Fruit fly (Drosophila melanogaster): ENCODE data around the gene eff.

Gene eff

dm6 chr3R:14785335-14785734 lies 44.2 kb upstream of the eff start:
- TF ChIP-seq net (GFP tag; optimal IDR thresholded peaks at IDR 0.05) (peak; percentile 6), achi (GFP tag; optimal IDR thresholded peaks at IDR 0.05) (peak; percentile 12), CG4318 (GFP tag; optimal IDR thresholded peaks at IDR 0.05) (peak; percentile 31), Ets21C (GFP tag; optimal IDR thresholded peaks at IDR 0.05) (no peak), CG8119 (GFP tag; IDR thresholded peaks at IDR 0.05) (peak; percentile 54; the same call in 2 of the 3 replicates), Sox15 (GFP tag; optimal IDR thresholded peaks at IDR 0.05) (no peak), CG11762 (GFP tag; optimal IDR thresholded peaks at IDR 0.05; ENCODE audit: insufficient read depth) (no peak), topi (GFP tag; optimal IDR thresholded peaks at IDR 0.05) (no peak), cyc (GFP tag; optimal IDR thresholded peaks at IDR 0.05) (no peak), Sox14 (GFP tag; optimal IDR thresholded peaks at IDR 0.05) (peak; percentile 21), CG6854 (GFP tag; optimal IDR thresholded peaks at IDR 0.05) (no peak), CG32006 (GFP tag; optimal IDR thresholded peaks at IDR 0.05) (peak; percentile 70), Eip78C (GFP tag) (no peak), CG11902 (GFP tag; optimal IDR thresholded peaks at IDR 0.05) (no peak), dac (GFP tag; optimal IDR thresholded peaks at IDR 0.05) (no peak), Hr4 (GFP tag; optimal IDR thresholded peaks at IDR 0.05) (peak; percentile 51), OdsH (GFP tag; optimal IDR thresholded peaks at IDR 0.05) (no peak), lz (GFP tag; optimal IDR thresholded peaks at IDR 0.05) (no peak), CG15336 (GFP tag; IDR thresholded peaks at IDR 0.05) (peak; percentile 35)

DNA sequence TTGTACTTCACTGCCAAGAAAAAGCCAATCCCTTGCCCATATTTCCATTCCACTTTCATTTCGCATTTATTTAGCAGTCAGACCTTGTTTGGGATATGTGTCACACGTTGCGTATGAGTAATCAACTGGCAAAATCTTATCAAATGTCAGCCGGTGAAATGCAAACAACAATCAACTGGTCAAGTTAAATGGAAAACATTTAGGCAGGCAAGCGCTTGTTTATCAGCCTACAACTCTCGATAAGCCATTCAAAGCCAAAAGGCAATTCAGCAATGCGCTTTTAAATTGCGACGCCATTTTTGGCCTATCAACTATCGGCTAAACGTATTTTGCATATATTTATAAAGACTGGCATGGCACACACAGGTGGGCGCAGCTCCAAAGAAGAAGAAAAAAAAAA lies 39.6 kb upstream of the eff start:
- no peak for TF ChIP-seq salr (GFP tag; optimal IDR thresholded peaks at IDR 0.05)
- TF ChIP-seq CG6163 (GFP tag; IDR thresholded peaks at IDR 0.05), result no peak
- TF ChIP-seq CG8119 (GFP tag; IDR thresholded peaks at IDR 0.05), result 0 out of 3 replicates have a peak, but pooled peaks have one; percentile 5
- no peak for TF ChIP-seq acj6 (GFP tag; optimal IDR thresholded peaks at IDR 0.05)
- TF ChIP-seq Sox14 (GFP tag; optimal IDR thresholded peaks at IDR 0.05), result no peak
- peak; percentile 56 for TF ChIP-seq Eip93F (GFP tag; optimal IDR thresholded peaks at IDR 0.05)
- no peak for TF ChIP-seq fkh (GFP tag; optimal IDR thresholded peaks at IDR 0.05)
- TF ChIP-seq CG6808 (GFP tag; optimal IDR thresholded peaks at IDR 0.05), result no peak
- no peak for TF ChIP-seq CG16779 (tag; optimal IDR thresholded peaks at IDR 0.05)
- TF ChIP-seq CG15336 (GFP tag; IDR thresholded peaks at IDR 0.05), result no peak
- TF ChIP-seq Eip78C (GFP tag), result peak; percentile 52
- no peak for TF ChIP-seq net (GFP tag; optimal IDR thresholded peaks at IDR 0.05)
- TF ChIP-seq OdsH (GFP tag; optimal IDR thresholded peaks at IDR 0.05), result no peak
- peak; percentile 40 for TF ChIP-seq vri (GFP tag; optimal IDR thresholded peaks at IDR 0.05)
- no peak for TF ChIP-seq CG6854 (GFP tag; optimal IDR thresholded peaks at IDR 0.05)

- peak; percentile 4 for TF ChIP-seq net (GFP tag; optimal IDR thresholded peaks at IDR 0.05)
- TF ChIP-seq CG8119 (GFP tag; IDR thresholded peaks at IDR 0.05), result peak; percentile 34; the same call in 1 of the 3 replicates
- TF ChIP-seq CG8632 (GFP tag; optimal IDR thresholded peaks at IDR 0.05), result no peak
- TF ChIP-seq CG10669 (GFP tag; optimal IDR thresholded peaks at IDR 0.05), result no peak
- peak; percentile 20 for TF ChIP-seq achi (GFP tag; optimal IDR thresholded peaks at IDR 0.05)
- peak; percentile 2 for TF ChIP-seq OdsH (GFP tag; optimal IDR thresholded peaks at IDR 0.05)
- peak; percentile 22 for TF ChIP-seq Eip78C (GFP tag)
- TF ChIP-seq Lpt (GFP tag; optimal IDR thresholded peaks at IDR 0.05), result peak; percentile 8
- peak; percentile 49 for TF ChIP-seq Hr4 (GFP tag; optimal IDR thresholded peaks at IDR 0.05)
- peak; percentile 15 for TF ChIP-seq esn (GFP tag; optimal IDR thresholded peaks at IDR 0.05)
- TF ChIP-seq CG32006 (GFP tag; optimal IDR thresholded peaks at IDR 0.05), result peak; percentile 43
- peak; percentile 9 for TF ChIP-seq CG4318 (GFP tag; optimal IDR thresholded peaks at IDR 0.05)
- no peak for TF ChIP-seq CG6163 (GFP tag; IDR thresholded peaks at IDR 0.05)
- TF ChIP-seq acj6 (GFP tag; optimal IDR thresholded peaks at IDR 0.05), result peak; percentile 5
- no peak for TF ChIP-seq fkh (GFP tag; optimal IDR thresholded peaks at IDR 0.05)
- TF ChIP-seq pdm3 (GFP tag; optimal IDR thresholded peaks at IDR 0.05), result peak; percentile 1
- peak; percentile 7 for TF ChIP-seq lz (GFP tag; optimal IDR thresholded peaks at IDR 0.05)
These were observed 38.7 kb upstream of the eff start for dm6 chr3R:14779733-14780278.

DNA sequence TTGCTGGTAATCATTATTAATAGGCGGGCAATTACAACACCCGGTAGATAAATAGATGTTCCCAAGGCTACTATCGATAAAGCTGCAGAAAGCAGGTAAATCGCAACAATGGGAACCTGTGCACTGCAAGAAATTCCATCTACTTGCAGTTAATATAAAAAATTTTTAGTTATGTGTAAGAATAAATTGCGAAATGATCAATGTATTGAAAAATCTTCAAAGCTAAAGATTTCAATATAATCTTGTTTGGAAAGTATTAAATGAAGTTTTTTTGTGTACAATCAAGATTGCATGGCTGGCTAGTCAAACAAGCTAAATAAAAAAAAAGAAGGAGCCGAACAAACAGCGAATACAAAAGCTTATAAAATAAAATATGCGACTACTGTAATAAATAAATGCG lies 34.3 kb upstream of the eff start:
- peak; percentile 81 for TF ChIP-seq CG8119 (GFP tag; IDR thresholded peaks at IDR 0.05)
- peak; percentile 56 for TF ChIP-seq acj6 (GFP tag; optimal IDR thresholded peaks at IDR 0.05)
- TF ChIP-seq CG31627 (GFP tag; optimal IDR thresholded peaks at IDR 0.05), result peak; percentile 26
- peak; percentile 91 for TF ChIP-seq Eip78C (GFP tag)
- TF ChIP-seq CG1621 (tag; optimal IDR thresholded peaks at IDR 0.05), result no peak
- TF ChIP-seq CG10669 (GFP tag; optimal IDR thresholded peaks at IDR 0.05), result peak; percentile 30
- peak; percentile 46 for TF ChIP-seq CG6276 (GFP tag; optimal IDR thresholded peaks at IDR 0.05)
- peak; percentile 75 for TF ChIP-seq CG6163 (GFP tag; IDR thresholded peaks at IDR 0.05)
- no peak for TF ChIP-seq CG7368 (GFP tag; optimal IDR thresholded peaks at IDR 0.05)
- peak in 1 of 2 experiments; percentile 68 for TF ChIP-seq salr (GFP tag; optimal IDR thresholded peaks at IDR 0.05)
- peak; percentile 83 for TF ChIP-seq eg (GFP tag; IDR thresholded peaks at IDR 0.05)
- TF ChIP-seq vri (GFP tag; optimal IDR thresholded peaks at IDR 0.05), result peak; percentile 0
- no peak for TF ChIP-seq spab (GFP tag; optimal IDR thresholded peaks at IDR 0.05)
- peak; percentile 8 for TF ChIP-seq Smox (GFP tag; optimal IDR thresholded peaks at IDR 0.05)
- TF ChIP-seq Blimp-1 (GFP tag; optimal IDR thresholded peaks at IDR 0.05), result no peak
- TF ChIP-seq Lpt (GFP tag; optimal IDR thresholded peaks at IDR 0.05), result peak; percentile 21
- TF ChIP-seq Ets21C (GFP tag; optimal IDR thresholded peaks at IDR 0.05), result no peak
- TF ChIP-seq net (GFP tag; optimal IDR thresholded peaks at IDR 0.05), result peak; percentile 59
- no peak for TF ChIP-seq Eip93F (GFP tag; optimal IDR thresholded peaks at IDR 0.05)
- peak; percentile 11 for TF ChIP-seq CG16779 (tag; optimal IDR thresholded peaks at IDR 0.05)
- peak; percentile 42; the same call in 1 of the 2 replicates for TF ChIP-seq Gug (GFP tag; IDR thresholded peaks at IDR 0.05)
- TF ChIP-seq CG11902 (GFP tag; optimal IDR thresholded peaks at IDR 0.05), result no peak
- TF ChIP-seq OdsH (GFP tag; optimal IDR thresholded peaks at IDR 0.05), result peak; percentile 72
- no peak for TF ChIP-seq svp (GFP tag)
